Worm (Caenorhabditis elegans) whole organism, L4/young adult: Measurements from ENCODE around the gene Y44A6D.3.

Experiments used
- W03F9.2 ChIP-seq: fragments of 150-350 bp; optimal IDR thresholded peaks from 2 replicates; lab custom pipeline; 2014; ENCODE audit warnings: missing biosample characterization, missing genetic modification characterization
- dao-5 ChIP-seq: sonication (generic microtip); optimal IDR thresholded peaks from 2 replicates; lab custom pipeline; 2016; ENCODE audit warnings: missing genotype, missing genetic modification characterization, moderate library complexity, missing compliant biosample characterization
- him-1 ChIP-seq: sonication (generic microtip); optimal IDR thresholded peaks from 2 replicates; lab custom pipeline; 2016; ENCODE audit warnings: missing genotype, missing genetic modification reagents, missing genetic modification characterization, missing compliant biosample characterization

ce11 chrV:20761758-20762157 lies 30.5 kb downstream of the Y44A6D.3 start:
- no peak for TF ChIP-seq him-1 (tag; lab: Kevin White, UChicago)
- no peak for TF ChIP-seq W03F9.2 (tag; lab: Kevin White, UChicago)
- TF ChIP-seq dao-5 (tag; lab: Kevin White, UChicago), result no peak
